Worm (Caenorhabditis elegans) whole organism, L2 larva: Measurements from ENCODE around the gene F26A1.1.

Source experiments
- lin-13 ChIP-seq: fragments of 150-350 bp; optimal IDR thresholded peaks from 2 replicates; lab custom pipeline; 2014; ENCODE audit warnings: missing biosample characterization, missing genetic modification reagents, missing genetic modification characterization
- lsy-2 ChIP-seq, 2 experiments: fragments of 150-350 bp in 1 of 2; sonication (generic microtip) in 1 of 2; optimal IDR thresholded peaks; 2 replicates each; lab custom pipeline; 2014 to 2017; ENCODE audit warnings: missing biosample characterization in 2 of 2, missing genetic modification characterization in 2 of 2
- mab-5 ChIP-seq: fragments of 150-350 bp; optimal IDR thresholded peaks from 2 replicates; lab custom pipeline; 2014; ENCODE audit warnings: missing biosample characterization, missing genetic modification characterization
- nhr-77 ChIP-seq: fragments of 150-350 bp; optimal IDR thresholded peaks from 2 replicates; lab custom pipeline; 2014; ENCODE audit warnings: missing biosample characterization, missing genetic modification characterization
- skn-1 ChIP-seq: sonication (generic microtip); optimal IDR thresholded peaks from 2 replicates; lab custom pipeline; 2017; ENCODE audit warnings: missing biosample characterization, missing genetic modification characterization
- sma-9 ChIP-seq, 2 experiments: fragments of 150-350 bp in 1 of 2; sonication (generic microtip) in 1 of 2; optimal IDR thresholded peaks; 2 replicates each; lab custom pipeline; 2014 to 2016; ENCODE audit warnings: missing genetic modification characterization in 2 of 2, mild to moderate bottlenecking in 1 of 2, missing biosample characterization in 1 of 2, missing compliant biosample characterization in 1 of 2, missing genetic modification reagents in 1 of 2, moderate library complexity in 1 of 2
- unc-39 ChIP-seq: fragments of 150-350 bp; optimal IDR thresholded peaks from 2 replicates; lab custom pipeline; 2014; ENCODE audit warnings: missing biosample characterization, missing genetic modification characterization
- unc-62 ChIP-seq: fragments of 150-350 bp; optimal IDR thresholded peaks from 2 replicates; lab custom pipeline; 2014; ENCODE audit warnings: missing biosample characterization, missing genetic modification reagents, missing genetic modification characterization

DNA sequence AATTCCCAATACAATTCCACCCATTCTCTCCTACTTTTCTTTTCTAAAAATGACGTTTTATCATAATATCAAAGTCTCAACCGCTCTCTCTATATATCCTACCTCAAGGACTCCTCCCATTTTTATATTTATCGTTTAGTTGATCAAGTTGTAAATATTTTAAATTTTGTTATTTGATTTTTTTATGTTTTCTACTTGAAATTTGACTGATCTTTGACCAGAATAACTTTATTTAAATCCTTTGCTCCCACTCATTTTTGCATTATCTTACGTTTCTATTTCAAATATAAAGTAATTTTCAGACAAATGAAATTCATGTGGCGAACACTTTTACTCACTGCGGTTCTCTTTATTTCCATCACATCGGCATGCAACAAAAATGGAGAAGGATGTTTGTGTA lies 12.9 kb upstream of the F26A1.1 start, which contains the start of the genes acbp-7 and F26A1.19:
- no peak for TF ChIP-seq lsy-2 (tag; optimal IDR thresholded peaks at IDR 0.05; lab: Kevin White, UChicago)
- TF ChIP-seq unc-62 (GFP tag; lab: Kevin White, UChicago), result no peak
- no peak for TF ChIP-seq skn-1 (tag; lab: Kevin White, UChicago)
- no peak for TF ChIP-seq unc-39 (tag; lab: Kevin White, UChicago)
- no peak for TF ChIP-seq lin-13
- TF ChIP-seq nhr-77 (tag; lab: Kevin White, UChicago), result no peak
- no peak for TF ChIP-seq sma-9 (GFP tag; optimal IDR thresholded peaks at IDR 0.05; lab: Kevin White, UChicago)
- TF ChIP-seq sma-9 (tag; optimal IDR thresholded peaks at IDR 0.05; lab: Kevin White, UChicago), result no peak
- no peak for TF ChIP-seq mab-5 (tag; lab: Kevin White, UChicago)
